Worm (Caenorhabditis elegans) whole organism, mixed stage, embryonic: Measurements from ENCODE around the gene M163.21.

Source experiments
- ceh-83 ChIP-seq: fragments of 200-800 bp; sonication (Bioruptor generic); optimal IDR thresholded peaks from 2 replicates; lab custom pipeline; 2018; ENCODE audit warnings: mild to moderate bottlenecking, missing genetic modification characterization, missing compliant biosample characterization
- elt-1 ChIP-seq: sonication (generic microtip); optimal IDR thresholded peaks from 2 replicates; lab custom pipeline; 2017; ENCODE audit warnings: missing genetic modification characterization, mild to moderate bottlenecking, missing compliant biosample characterization, antibody characterized with exemption, moderate library complexity, borderline replicate concordance; ENCODE audit not compliant: insufficient read depth
- lin-13 ChIP-seq: fragments of 150-350 bp; optimal IDR thresholded peaks from 2 replicates; lab custom pipeline; 2014; ENCODE audit warnings: missing biosample characterization, missing genetic modification characterization
- nhr-12 ChIP-seq: fragments of 150-350 bp; optimal IDR thresholded peaks from 2 replicates; lab custom pipeline; 2014; ENCODE audit warnings: missing biosample characterization, missing genetic modification characterization
- nhr-237 ChIP-seq: fragments of 150-350 bp; optimal IDR thresholded peaks from 2 replicates; lab custom pipeline; 2014; ENCODE audit warnings: missing biosample characterization, missing genetic modification characterization
- snpc-4 ChIP-seq: fragments of 150-350 bp; optimal IDR thresholded peaks from 2 replicates; lab custom pipeline; 2014; ENCODE audit warnings: missing biosample characterization, missing genetic modification characterization

DNA sequence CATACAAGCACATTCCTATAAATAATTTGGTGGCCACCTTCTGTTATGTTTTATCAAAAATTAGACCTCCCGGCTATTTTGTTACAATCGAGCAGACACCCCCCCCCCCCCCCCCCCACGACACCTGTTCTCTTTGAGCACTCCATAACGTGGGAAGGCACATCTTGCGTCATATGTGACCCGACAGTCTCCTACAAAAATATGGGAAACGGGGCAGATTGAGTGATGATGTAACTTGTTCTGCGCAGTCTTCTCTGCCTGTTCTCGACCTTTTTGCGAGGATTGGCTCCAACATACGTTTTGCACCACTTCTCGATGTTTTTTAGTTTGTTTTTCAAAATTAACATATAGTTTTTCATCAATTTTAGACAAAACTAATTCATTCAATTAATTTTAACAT is 19.1 kb upstream of the M163.21 start:
- TF ChIP-seq snpc-4 (tag; lab: Kevin White, UChicago) (no peak), nhr-12 (tag; lab: Kevin White, UChicago) (no peak), nhr-237 (tag; lab: Kevin White, UChicago) (no peak), ceh-83 (GFP tag; lab: Kevin White, UChicago) (no peak), lin-13 (no peak), elt-1 (tag; lab: Kevin White, UChicago) (no peak)
